Worm (Caenorhabditis elegans) whole organism, late embryonic: Measurements from ENCODE around the gene F28A10.13.

ENCODE experiments used
- C38D4.7 ChIP-seq: fragments of 200-800 bp; sonication (Bioruptor generic); optimal IDR thresholded peaks from 2 replicates; lab custom pipeline; 2018; ENCODE audit warnings: mild to moderate bottlenecking, missing genetic modification characterization, moderate library complexity, missing compliant biosample characterization
- F13H6.1 ChIP-seq: sonication (generic microtip); optimal IDR thresholded peaks from 2 replicates; lab custom pipeline; 2016; ENCODE audit warnings: missing genetic modification characterization, missing compliant biosample characterization
- ahr-1 ChIP-seq: sonication (generic microtip); optimal IDR thresholded peaks from 2 replicates; lab custom pipeline; 2016; ENCODE audit warnings: missing genetic modification characterization, missing compliant biosample characterization
- ceh-14 ChIP-seq: sonication (generic microtip); optimal IDR thresholded peaks from 2 replicates; lab custom pipeline; 2016; ENCODE audit warnings: missing genotype, missing genetic modification characterization, missing compliant biosample characterization
- ceh-18 ChIP-seq: sonication (generic microtip); optimal IDR thresholded peaks from 2 replicates; lab custom pipeline; 2016; ENCODE audit warnings: missing genetic modification characterization, missing compliant biosample characterization
- ceh-19 ChIP-seq: fragments of 200-800 bp; sonication (Bioruptor generic); optimal IDR thresholded peaks from 2 replicates; lab custom pipeline; 2018; ENCODE audit warnings: mild to moderate bottlenecking, missing genetic modification characterization, missing compliant biosample characterization
- ceh-24 ChIP-seq: sonication (generic microtip); optimal IDR thresholded peaks from 2 replicates; lab custom pipeline; 2016; ENCODE audit warnings: mild to moderate bottlenecking, missing genetic modification characterization, missing compliant biosample characterization
- ceh-30 ChIP-seq: fragments of 150-350 bp; optimal IDR thresholded peaks from 2 replicates; lab custom pipeline; 2014; ENCODE audit warnings: missing biosample characterization, missing genetic modification characterization
- ceh-34 ChIP-seq: sonication (generic microtip); optimal IDR thresholded peaks from 2 replicates; lab custom pipeline; 2016; ENCODE audit warnings: mild to moderate bottlenecking, missing genetic modification characterization, missing compliant biosample characterization
- ceh-48 ChIP-seq: sonication (generic microtip); optimal IDR thresholded peaks from 2 replicates; lab custom pipeline; 2016; ENCODE audit warnings: missing genetic modification characterization, inconsistent platforms, missing compliant biosample characterization
- ceh-6 ChIP-seq: fragments of 200-800 bp; sonication (Bioruptor generic); optimal IDR thresholded peaks from 2 replicates; lab custom pipeline; 2018; ENCODE audit warnings: mild to moderate bottlenecking, missing genetic modification characterization, missing compliant biosample characterization
- che-1 ChIP-seq: sonication (generic microtip); optimal IDR thresholded peaks from 2 replicates; lab custom pipeline; 2016; ENCODE audit warnings: mild to moderate bottlenecking, missing genetic modification characterization, missing compliant biosample characterization
- dmd-4 ChIP-seq: sonication (generic microtip); optimal IDR thresholded peaks from 2 replicates; lab custom pipeline; 2016; ENCODE audit warnings: borderline replicate concordance, missing genetic modification characterization, missing compliant biosample characterization
- elt-2 ChIP-seq: sonication (generic microtip); optimal IDR thresholded peaks from 2 replicates; lab custom pipeline; 2016; ENCODE audit warnings: missing genetic modification reagents, missing genetic modification characterization, missing compliant biosample characterization
- elt-4 ChIP-seq: sonication (generic microtip); optimal IDR thresholded peaks from 2 replicates; lab custom pipeline; 2016; ENCODE audit warnings: missing genetic modification characterization, missing compliant biosample characterization
- fax-1 ChIP-seq: sonication (generic microtip); optimal IDR thresholded peaks from 2 replicates; lab custom pipeline; 2016; ENCODE audit warnings: missing genotype, missing genetic modification characterization, missing compliant biosample characterization
- fkh-6 ChIP-seq: sonication (generic microtip); optimal IDR thresholded peaks from 2 replicates; lab custom pipeline; 2016; ENCODE audit warnings: missing genetic modification characterization, missing compliant biosample characterization
- gmeb-2 ChIP-seq: sonication (generic microtip); optimal IDR thresholded peaks from 2 replicates; lab custom pipeline; 2016; ENCODE audit warnings: missing genetic modification characterization, inconsistent platforms, missing compliant biosample characterization
- hlh-15 ChIP-seq: sonication (generic microtip); optimal IDR thresholded peaks from 2 replicates; lab custom pipeline; 2016; ENCODE audit warnings: missing genetic modification characterization, missing compliant biosample characterization
- hlh-30 ChIP-seq: sonication (generic microtip); optimal IDR thresholded peaks from 2 replicates; lab custom pipeline; 2017; ENCODE audit warnings: antibody characterized with exemption, missing genetic modification characterization, missing compliant biosample characterization; ENCODE audit not compliant: insufficient read depth
- hlh-6 ChIP-seq: sonication (generic microtip); optimal IDR thresholded peaks from 2 replicates; lab custom pipeline; 2016; ENCODE audit warnings: missing genotype, missing genetic modification characterization, missing compliant biosample characterization
- hlh-8 ChIP-seq: sonication (generic microtip); optimal IDR thresholded peaks from 2 replicates; lab custom pipeline; 2016; ENCODE audit warnings: missing genotype, missing genetic modification characterization, missing compliant biosample characterization
- lim-6 ChIP-seq: sonication (generic microtip); optimal IDR thresholded peaks from 2 replicates; lab custom pipeline; 2016; ENCODE audit warnings: missing genetic modification characterization, missing compliant biosample characterization
- madf-2 ChIP-seq: sonication (generic microtip); optimal IDR thresholded peaks from 2 replicates; lab custom pipeline; 2017; ENCODE audit warnings: missing genetic modification characterization, missing compliant biosample characterization
- nfya-1 ChIP-seq: sonication (generic microtip); optimal IDR thresholded peaks from 2 replicates; lab custom pipeline; 2017; ENCODE audit warnings: missing genetic modification characterization, mild to moderate bottlenecking, missing compliant biosample characterization, antibody characterized with exemption, moderate library complexity
- nhr-232 ChIP-seq: sonication (generic microtip); optimal IDR thresholded peaks from 2 replicates; lab custom pipeline; 2016; ENCODE audit warnings: missing genetic modification characterization, missing compliant biosample characterization
- npax-4 ChIP-seq: sonication (generic microtip); optimal IDR thresholded peaks from 2 replicates; lab custom pipeline; 2016; ENCODE audit warnings: missing genetic modification characterization, missing compliant biosample characterization
- pag-3 ChIP-seq: sonication (generic microtip); optimal IDR thresholded peaks from 2 replicates; lab custom pipeline; 2016; ENCODE audit warnings: missing compliant biosample characterization, missing genetic modification characterization, borderline replicate concordance
- pax-1 ChIP-seq: fragments of 150-350 bp; optimal IDR thresholded peaks from 2 replicates; lab custom pipeline; 2014; ENCODE audit warnings: missing biosample characterization, missing genetic modification characterization
- pha-2 ChIP-seq: sonication (generic microtip); optimal IDR thresholded peaks from 2 replicates; lab custom pipeline; 2017; ENCODE audit warnings: mild to moderate bottlenecking, missing genetic modification characterization, missing compliant biosample characterization
- pha-4 ChIP-seq: fragments of 150-350 bp; optimal IDR thresholded peaks from 2 replicates; lab custom pipeline; 2018; ENCODE audit warnings: missing biosample characterization, missing genetic modification reagents, missing genetic modification characterization
- sox-2 ChIP-seq: fragments of 200-800 bp; sonication (Bioruptor generic); IDR thresholded peaks from 2 replicates; pipeline ENCODE4 v1.3.6; 2022; ENCODE audit warnings: missing genetic modification reagents, missing genetic modification characterization, missing compliant biosample characterization
- sox-4 ChIP-seq: sonication (generic microtip); optimal IDR thresholded peaks from 2 replicates; lab custom pipeline; 2017; ENCODE audit warnings: mild to moderate bottlenecking, missing genetic modification characterization, inconsistent platforms, missing compliant biosample characterization
- syd-9 ChIP-seq: sonication (generic microtip); optimal IDR thresholded peaks from 2 replicates; lab custom pipeline; 2016; ENCODE audit warnings: mild to moderate bottlenecking, missing genetic modification characterization, moderate library complexity, missing compliant biosample characterization
- ttx-3 ChIP-seq: sonication (generic microtip); optimal IDR thresholded peaks from 2 replicates; lab custom pipeline; 2016; ENCODE audit warnings: missing genetic modification reagents, missing genetic modification characterization, missing compliant biosample characterization
- unc-3 ChIP-seq, 2 experiments: fragments of 200-800 bp in 1 of 2; sonication (Bioruptor generic) in 1 of 2; sonication (generic microtip) in 1 of 2; conservative IDR thresholded peaks in 1 of 2; optimal IDR thresholded peaks in 1 of 2; 2 replicates each; pipeline versions ENCODE4 v1.3.6 to Lab custom; 2016 to 2022; ENCODE audit warnings: missing compliant biosample characterization in 2 of 2, missing genetic modification characterization in 2 of 2, missing genetic modification reagents in 1 of 2
- unc-55 ChIP-seq: sonication (generic microtip); optimal IDR thresholded peaks from 2 replicates; lab custom pipeline; 2017; ENCODE audit warnings: missing biosample characterization, missing genetic modification reagents, missing genetic modification characterization
- unc-86 ChIP-seq: sonication (generic microtip); optimal IDR thresholded peaks from 2 replicates; lab custom pipeline; 2016; ENCODE audit warnings: missing genetic modification characterization, missing compliant biosample characterization
- zip-5 ChIP-seq: sonication (generic microtip); optimal IDR thresholded peaks from 2 replicates; lab custom pipeline; 2016; ENCODE audit warnings: missing genetic modification characterization, missing compliant biosample characterization

The F28A10.13 gene

ce11 chrII:848519-848918, at the start of gene F28A10.13, which contains the start of gene acdh-9:
Gene F28A10.13 (plus strand): TSS chrII:848812.
Gene acdh-9 (minus strand): TSS chrII:848603.
- TF ChIP-seq ceh-14 (tag; lab: Kevin White, UChicago) (no peak), pax-1 (no peak), unc-3 (GFP tag; conservative IDR thresholded peaks at IDR 0.05; lab: Robert Waterston, UW) (no peak), unc-3 (tag; optimal IDR thresholded peaks at IDR 0.05; lab: Kevin White, UChicago) (no peak), unc-55 (GFP tag; lab: Kevin White, UChicago) (peak; percentile 81), nfya-1 (peak; percentile 43), ceh-18 (peak; percentile 10), hlh-30 (tag; lab: Kevin White, UChicago) (peak; percentile 35), madf-2 (tag; lab: Kevin White, UChicago) (no peak), fkh-6 (tag; lab: Kevin White, UChicago) (no peak)

ce11 chrII:799700-800099, 48.9 kb upstream of the F28A10.13 start, which contains the start of gene F46F5.14:
Gene F46F5.14 (plus strand): TSS chrII:800000.
- TF ChIP-seq hlh-15 (tag; lab: Kevin White, UChicago) = no peak
- no peak for TF ChIP-seq hlh-8 (tag; lab: Kevin White, UChicago)
- no peak for TF ChIP-seq C38D4.7 (GFP tag; lab: Kevin White, UChicago)
- no peak for TF ChIP-seq ahr-1 (tag; lab: Kevin White, UChicago)
- TF ChIP-seq syd-9 (tag; lab: Kevin White, UChicago) = no peak
- TF ChIP-seq ceh-6 (GFP tag; lab: Kevin White, UChicago) = no peak
- TF ChIP-seq sox-4 (tag; lab: Kevin White, UChicago) = no peak
- no peak for TF ChIP-seq unc-86 (tag; lab: Kevin White, UChicago)
- TF ChIP-seq pha-2 (tag; lab: Kevin White, UChicago) = no peak
- no peak for TF ChIP-seq che-1 (tag; lab: Kevin White, UChicago)
- TF ChIP-seq ceh-19 (GFP tag; lab: Kevin White, UChicago) = no peak

ce11 chrII:803009-803408, 45.6 kb upstream of the F28A10.13 start, which contains the start of gene F46F5.13:
Gene F46F5.13 (plus strand): TSS chrII:803309.
- no peak for TF ChIP-seq nhr-232 (tag; lab: Kevin White, UChicago)
- no peak for TF ChIP-seq gmeb-2 (tag; lab: Kevin White, UChicago)
- TF ChIP-seq ceh-30 (tag; lab: Kevin White, UChicago) = no peak
- TF ChIP-seq ahr-1 (tag; lab: Kevin White, UChicago) = no peak
- TF ChIP-seq pha-4 (tag; lab: Kevin White, UChicago) = no peak

DNA sequence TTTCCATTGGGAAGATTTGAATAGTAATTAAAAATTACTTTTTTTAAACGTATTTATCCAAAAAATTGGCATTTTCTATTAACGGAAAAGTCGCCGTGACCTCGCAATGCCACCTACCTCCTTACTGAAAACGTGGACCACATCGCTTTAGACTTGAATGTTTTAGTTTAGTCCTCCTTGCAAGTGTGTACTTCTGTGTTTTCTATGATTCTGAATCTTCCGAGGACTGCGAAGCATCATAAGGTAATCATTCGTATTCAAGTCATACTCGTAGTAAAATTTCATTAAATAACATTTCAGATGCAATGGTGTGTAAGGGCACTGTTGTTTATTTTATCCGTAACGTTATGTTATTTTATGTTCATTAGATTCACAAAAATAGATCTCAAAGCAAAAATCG, 40.2 kb upstream of the F28A10.13 start, which contains the start of gene F46F5.11:
Gene F46F5.11 (plus strand): TSS at position 301 of the 400 bp plus-strand sequence.
- no peak for TF ChIP-seq ttx-3

DNA sequence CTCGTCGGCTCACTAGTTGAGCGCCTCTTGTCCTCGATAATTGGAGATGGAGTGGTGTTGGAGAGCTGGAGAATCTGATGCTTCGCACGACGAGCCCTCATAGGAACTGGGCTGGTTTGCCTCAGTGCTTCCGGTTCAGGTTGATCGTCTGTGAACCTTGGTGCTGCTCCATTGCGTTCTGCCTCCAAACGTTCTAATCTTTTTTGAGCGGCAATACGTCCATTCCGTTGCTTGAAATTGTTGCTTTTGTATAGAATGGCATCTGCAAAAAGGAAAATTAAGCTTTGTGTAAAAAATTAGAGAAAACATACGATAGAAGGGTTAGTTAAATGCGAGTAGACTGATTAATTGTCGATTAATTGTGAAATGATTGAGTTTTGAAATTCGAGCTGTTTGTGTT, 35.7 kb upstream of the F28A10.13 start, which contains the start of gene F46F5.5:
Gene F46F5.5 (minus strand): TSS at position 101 of the 400 bp plus-strand sequence.
- TF ChIP-seq dmd-4 (tag; lab: Kevin White, UChicago) = no peak
- TF ChIP-seq zip-5 (tag; lab: Kevin White, UChicago) = no peak
- TF ChIP-seq pag-3 = no peak
- no peak for TF ChIP-seq sox-2
- no peak for TF ChIP-seq C38D4.7 (GFP tag; lab: Kevin White, UChicago)

ce11 chrII:814737-815136, 33.9 kb upstream of the F28A10.13 start, which contains the start of gene msrp-3:
Gene msrp-3 (minus strand): TSS chrII:814837.
- TF ChIP-seq ceh-34 (no peak), pha-2 (tag; lab: Kevin White, UChicago) (no peak), hlh-15 (tag; lab: Kevin White, UChicago) (no peak), hlh-6 (tag; lab: Kevin White, UChicago) (no peak), ceh-48 (tag; lab: Kevin White, UChicago) (no peak), lim-6 (no peak), F13H6.1 (tag; lab: Kevin White, UChicago) (no peak), elt-2 (tag; lab: Kevin White, UChicago) (no peak), ceh-24 (no peak), elt-4 (tag; lab: Kevin White, UChicago) (no peak), C38D4.7 (GFP tag; lab: Kevin White, UChicago) (no peak), npax-4 (tag; lab: Kevin White, UChicago) (no peak), ceh-18 (no peak), pha-4 (tag; lab: Kevin White, UChicago) (no peak), fax-1 (tag; lab: Kevin White, UChicago) (no peak)
